Fruit fly (Drosophila melanogaster): ENCODE results near the gene OdsH.

OdsH gene

DNA sequence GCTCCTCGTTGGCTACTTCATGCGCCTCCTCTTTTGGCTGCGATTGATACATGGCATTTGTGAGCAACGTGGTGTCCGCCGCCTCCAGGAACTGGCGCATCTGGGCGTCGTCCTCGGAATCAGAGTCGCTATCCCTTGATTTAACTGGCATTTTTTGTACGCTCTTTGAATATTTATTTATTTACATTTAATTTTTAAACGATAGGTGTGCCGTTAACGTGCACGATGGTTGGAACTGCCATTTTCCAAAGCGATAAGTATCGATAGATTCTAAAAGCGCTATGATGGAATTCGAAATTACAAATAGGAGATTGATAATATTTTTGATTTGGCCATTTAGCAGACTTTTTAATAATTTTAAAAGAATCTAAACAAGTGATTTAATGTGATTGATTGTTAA, 61.6 kb downstream of the OdsH start, which contains the start of gene CG32554 (continued):
- no peak for TF ChIP-seq pan (optimal IDR thresholded peaks at IDR 0.05)
- no peak for TF ChIP-seq pan (GFP tag; optimal IDR thresholded peaks at IDR 0.05 in 1 of 2, IDR thresholded peaks at IDR 0.05 in 1 of 2)
- TF ChIP-seq CG43689 (GFP tag; IDR thresholded peaks at IDR 0.05), result no peak
- TF ChIP-seq CG6254 (GFP tag; optimal IDR thresholded peaks at IDR 0.05), result no peak
- peak; percentile 96 for TF ChIP-seq CG13287 (GFP tag; IDR thresholded peaks at IDR 0.05; ENCODE audit: partially characterized antibody)
- no peak for TF ChIP-seq Nf-YB (GFP tag; optimal IDR thresholded peaks at IDR 0.05)
- TF ChIP-seq CG2116 (GFP tag; optimal IDR thresholded peaks at IDR 0.05), result peak; percentile 47
- TF ChIP-seq CG15073 (GFP tag; optimal IDR thresholded peaks at IDR 0.05), result no peak
- no peak for TF ChIP-seq CG8281 (tag; optimal IDR thresholded peaks at IDR 0.05)
- TF ChIP-seq MBD-R2 (GFP tag; IDR thresholded peaks at IDR 0.05), result peak; percentile 69
- peak; percentile 39 for TF ChIP-seq CG14710 (tag; optimal IDR thresholded peaks at IDR 0.05)
- no peak for TF ChIP-seq CG13123 (GFP tag; optimal IDR thresholded peaks at IDR 0.05)
- TF ChIP-seq CG17328 (GFP tag; IDR thresholded peaks at IDR 0.05), result no peak
- no peak for TF ChIP-seq toy (GFP tag; IDR thresholded peaks at IDR 0.05)
- no peak for TF ChIP-seq Neu2 (GFP tag; optimal IDR thresholded peaks at IDR 0.05; ENCODE audit: borderline replicate concordance)
- no peak for TF ChIP-seq CHES-1-like (GFP tag; optimal IDR thresholded peaks at IDR 0.05)
- no peak for TF ChIP-seq jumu (GFP tag; optimal IDR thresholded peaks at IDR 0.05)
- TF ChIP-seq CG9609 (GFP tag; optimal IDR thresholded peaks at IDR 0.05), result no peak
- no peak for TF ChIP-seq her (GFP tag; optimal IDR thresholded peaks at IDR 0.05)
- no peak for TF ChIP-seq Adf1 (GFP tag; IDR thresholded peaks at IDR 0.05)
- peak; percentile 75 for TF ChIP-seq phol (tag; optimal IDR thresholded peaks at IDR 0.05)
- no peak for TF ChIP-seq Nf-YC (tag; optimal IDR thresholded peaks at IDR 0.05)
- TF ChIP-seq NC2β (GFP tag; optimal IDR thresholded peaks at IDR 0.05), result no peak
- peak; percentile 21; the same call in 1 of the 3 replicates for TF ChIP-seq row (GFP tag; IDR thresholded peaks at IDR 0.05)
- TF ChIP-seq Sry-δ (GFP tag; optimal IDR thresholded peaks at IDR 0.05), result peak; percentile 64
- no peak for TF ChIP-seq so (GFP tag; IDR thresholded peaks at IDR 0.05)
- TF ChIP-seq Side (GFP tag; optimal IDR thresholded peaks at IDR 0.05), result no peak
- TF ChIP-seq bbx (GFP tag; IDR thresholded peaks at IDR 0.05; ENCODE audit: partially characterized antibody), result peak; percentile 91
- TF ChIP-seq trh (GFP tag; optimal IDR thresholded peaks at IDR 0.05), result no peak
- TF ChIP-seq Dp (GFP tag; optimal IDR thresholded peaks at IDR 0.05), result peak; percentile 81
- TF ChIP-seq CG14667 (GFP tag; IDR thresholded peaks at IDR 0.05), result no peak
- TF ChIP-seq CkIIα-i1 (GFP tag; IDR thresholded peaks at IDR 0.05), result no peak
- no peak for TF ChIP-seq ftz-f1 (GFP tag; optimal IDR thresholded peaks at IDR 0.05)
- TF ChIP-seq CG9876 (GFP tag; optimal IDR thresholded peaks at IDR 0.05), result no peak
- no peak for TF ChIP-seq CG7928 (GFP tag; optimal IDR thresholded peaks at IDR 0.05)
- TF ChIP-seq NFAT (GFP tag; IDR thresholded peaks at IDR 0.05), result no peak
- peak; percentile 73 for TF ChIP-seq Dref (GFP tag; IDR thresholded peaks at IDR 0.05)
- no peak for TF ChIP-seq emc (GFP tag; optimal IDR thresholded peaks at IDR 0.05)
- TF ChIP-seq CG15269 (tag; optimal IDR thresholded peaks at IDR 0.05), result no peak
- TF ChIP-seq Sox102F (GFP tag; optimal IDR thresholded peaks at IDR 0.05), result no peak
- TF ChIP-seq twi (tag; optimal IDR thresholded peaks at IDR 0.05), result no peak
- TF ChIP-seq CG6791 (GFP tag; IDR thresholded peaks at IDR 0.05; ENCODE audit: partially characterized antibody), result peak; percentile 90
- no peak for TF ChIP-seq ewg (GFP tag; optimal IDR thresholded peaks at IDR 0.05)
- TF ChIP-seq HLHmδ (GFP tag; optimal IDR thresholded peaks at IDR 0.05), result no peak
- no peak for TF ChIP-seq CrebB (tag; optimal IDR thresholded peaks at IDR 0.05)
- TF ChIP-seq tx (GFP tag; optimal IDR thresholded peaks at IDR 0.05), result no peak
- TF ChIP-seq D19A (tag; optimal IDR thresholded peaks at IDR 0.05), result no peak
- no peak for TF ChIP-seq CG17361 (GFP tag; IDR thresholded peaks at IDR 0.05)
- TF ChIP-seq maf-S (GFP tag; optimal IDR thresholded peaks at IDR 0.05), result no peak
- no peak for TF ChIP-seq CG12236 (GFP tag; optimal IDR thresholded peaks at IDR 0.05)
- TF ChIP-seq CTCF (GFP tag; optimal IDR thresholded peaks at IDR 0.05), result peak; percentile 35
- no peak for TF ChIP-seq tup (GFP tag; optimal IDR thresholded peaks at IDR 0.05)
- no peak for TF ChIP-seq CG3065 (GFP tag; optimal IDR thresholded peaks at IDR 0.05)
